Fruit fly (Drosophila melanogaster): Measurements from ENCODE around the gene Flo2.

DNA sequence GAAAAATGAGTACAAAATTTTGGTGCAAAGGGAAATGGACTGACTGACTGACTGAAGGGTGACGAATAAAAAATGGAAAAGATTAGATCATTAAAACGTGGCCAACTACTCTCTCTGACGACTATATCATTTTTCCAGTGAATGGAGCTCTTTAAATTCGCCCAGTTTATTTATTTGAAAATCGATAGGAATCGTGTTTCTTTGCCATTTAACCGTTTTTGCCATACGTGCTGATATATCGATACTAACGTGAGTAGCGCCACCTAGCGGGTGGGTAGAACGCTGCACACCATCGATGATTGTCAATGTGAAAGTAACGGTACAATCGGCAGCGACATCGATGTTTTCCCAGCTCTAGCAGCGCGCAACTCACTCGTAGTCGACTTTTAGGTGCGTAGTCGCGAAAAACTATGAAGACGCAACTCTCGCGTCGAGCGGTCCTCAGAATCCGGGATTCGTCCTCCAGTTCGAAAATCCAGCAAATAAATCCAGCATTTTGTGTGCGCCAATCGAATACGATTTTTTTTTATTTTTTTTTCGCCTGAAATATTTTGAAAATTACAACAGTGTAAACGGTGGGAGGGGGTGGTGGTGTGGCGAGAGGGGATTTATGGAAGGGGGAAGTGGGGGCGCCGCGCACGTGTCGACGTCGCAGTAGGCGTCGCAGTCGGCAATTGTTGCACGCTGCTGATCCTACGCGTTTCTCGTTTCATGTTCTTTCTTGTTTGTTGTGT lies 116.0 kb downstream of the Flo2 start, which contains the start of the genes CG9030 and eag:
- TF ChIP-seq CG32121 (GFP tag; IDR thresholded peaks at IDR 0.05) (no peak), D1 (tag; optimal IDR thresholded peaks at IDR 0.05) (no peak), Pif1B (GFP tag; optimal IDR thresholded peaks at IDR 0.05) (no peak), CG14655 (GFP tag; optimal IDR thresholded peaks at IDR 0.05) (no peak)
